Fruit fly (Drosophila melanogaster) whole organism, embryonic: Measurements from ENCODE around the gene CG33160.
A peak's percentile ranks its signal among the peaks of the same experiment; 100 is the strongest.

Experiments
- Bteb2 ChIP-seq: fragments of 200-800 bp; sonication (Bioruptor generic); optimal IDR thresholded peaks from 2 replicates; lab custom pipeline; 2016; ENCODE audit warnings: missing biosample characterization, missing genetic modification characterization
- CG10267 ChIP-seq: fragments of 200-800 bp; sonication (Bioruptor generic); optimal IDR thresholded peaks from 2 replicates; lab custom pipeline; 2018; ENCODE audit warnings: missing biosample characterization, mild to moderate bottlenecking, missing genetic modification characterization, moderate library complexity
- CG11093 ChIP-seq: fragments of 200-800 bp; sonication (Bioruptor generic); IDR thresholded peaks from 3 replicates; pipeline ENCODE4 v1.3.6; 2022; ENCODE audit warnings: missing biosample characterization, missing genetic modification characterization
- CG12391 ChIP-seq: fragments of 200-800 bp; sonication (Bioruptor generic); optimal IDR thresholded peaks from 3 replicates; lab custom pipeline; 2018; ENCODE audit warnings: missing biosample characterization, mild to moderate bottlenecking, missing genetic modification characterization, moderate library complexity
- CG13296 ChIP-seq: fragments of 200-800 bp; sonication (Bioruptor generic); optimal IDR thresholded peaks from 3 replicates; lab custom pipeline; 2018; ENCODE audit warnings: missing biosample characterization, mild to moderate bottlenecking, missing genetic modification characterization
- CG13775 ChIP-seq: fragments of 200-800 bp; sonication (Bioruptor generic); optimal IDR thresholded peaks from 3 replicates; lab custom pipeline; 2017; ENCODE audit warnings: missing biosample characterization, mild to moderate bottlenecking, missing genetic modification characterization
- CG15269 ChIP-seq: fragments of 200-800 bp; sonication (Bioruptor generic); optimal IDR thresholded peaks from 2 replicates; lab custom pipeline; 2018; ENCODE audit warnings: missing biosample characterization, mild to moderate bottlenecking, missing genetic modification characterization, moderate library complexity
- CG17385 ChIP-seq: fragments of 200-800 bp; sonication (Bioruptor generic); optimal IDR thresholded peaks from 3 replicates; lab custom pipeline; 2018; ENCODE audit warnings: missing biosample characterization, mild to moderate bottlenecking, missing genetic modification characterization
- CG17912 ChIP-seq: fragments of 200-800 bp; sonication (Bioruptor generic); optimal IDR thresholded peaks from 2 replicates; lab custom pipeline; 2018; ENCODE audit warnings: missing biosample characterization, mild to moderate bottlenecking, missing genetic modification characterization
- CG18262 ChIP-seq: fragments of 200-800 bp; optimal IDR thresholded peaks from 3 replicates; lab custom pipeline; 2019; ENCODE audit warnings: missing biosample characterization, mild to moderate bottlenecking, missing genetic modification characterization, moderate library complexity
- CG18764 ChIP-seq: fragments of 200-800 bp; sonication (Bioruptor generic); optimal IDR thresholded peaks from 3 replicates; lab custom pipeline; 2016; ENCODE audit warnings: missing biosample characterization, missing genetic modification characterization
- CG2712 ChIP-seq: fragments of 200-800 bp; optimal IDR thresholded peaks from 3 replicates; lab custom pipeline; 2019; ENCODE audit warnings: missing biosample characterization, mild to moderate bottlenecking, missing genetic modification characterization, moderate library complexity
- CG30431 ChIP-seq: fragments of 200-800 bp; sonication (Bioruptor generic); optimal IDR thresholded peaks from 2 replicates; lab custom pipeline; 2017; ENCODE audit warnings: missing biosample characterization, missing genetic modification characterization
- CG32767 ChIP-seq: fragments of 200-800 bp; sonication (Bioruptor generic); IDR thresholded peaks from 2 replicates; pipeline ENCODE4 v1.3.6; 2022; ENCODE audit warnings: missing biosample characterization, missing genetic modification characterization
- CG3407 ChIP-seq: fragments of 200-800 bp; sonication (Bioruptor generic); optimal IDR thresholded peaks from 2 replicates; lab custom pipeline; 2018; ENCODE audit warnings: missing biosample characterization, mild to moderate bottlenecking, missing genetic modification characterization
- CG34224 ChIP-seq: fragments of 200-800 bp; sonication (Bioruptor generic); IDR thresholded peaks from 3 replicates; pipeline ENCODE4 v1.3.6; 2022; ENCODE audit warnings: missing biosample characterization, missing genetic modification characterization; ENCODE audit not compliant: partially characterized antibody
- CG5245 ChIP-seq: fragments of 200-800 bp; sonication (Bioruptor generic); optimal IDR thresholded peaks from 3 replicates; lab custom pipeline; 2016; ENCODE audit warnings: missing biosample characterization, missing genetic modification characterization
- CG7987 ChIP-seq: fragments of 200-800 bp; sonication (Bioruptor generic); optimal IDR thresholded peaks from 2 replicates; lab custom pipeline; 2018; ENCODE audit warnings: missing biosample characterization, mild to moderate bottlenecking, missing genetic modification characterization, moderate library complexity
- CG8281 ChIP-seq: fragments of 200-800 bp; sonication (Bioruptor generic); optimal IDR thresholded peaks from 2 replicates; lab custom pipeline; 2018; ENCODE audit warnings: missing biosample characterization, mild to moderate bottlenecking, missing genetic modification characterization, moderate library complexity
- CG8290 ChIP-seq, 3 experiments: fragments of 200-800 bp; sonication (Bioruptor generic); optimal IDR thresholded peaks; 2 replicates each; lab custom pipeline; 2016 to 2019; ENCODE audit warnings: missing biosample characterization in 3 of 3, missing genetic modification characterization in 3 of 3, mild to moderate bottlenecking in 2 of 3, moderate library complexity in 1 of 3
- CHES-1-like ChIP-seq: fragments of 200-800 bp; sonication (Bioruptor generic); optimal IDR thresholded peaks from 2 replicates; lab custom pipeline; 2016; ENCODE audit warnings: missing biosample characterization, missing genetic modification characterization
- CrebB ChIP-seq: fragments of 200-800 bp; sonication (Bioruptor generic); optimal IDR thresholded peaks from 3 replicates; lab custom pipeline; 2018; ENCODE audit warnings: missing biosample characterization, mild to moderate bottlenecking, missing genetic modification characterization
- Dfd ChIP-seq, 2 experiments: fragments of >200 bp; optimal IDR thresholded peaks; 2 replicates each; lab custom pipeline; 2017; ENCODE audit warnings: missing biosample characterization in 2 of 2, missing genetic modification characterization in 2 of 2
- ERR ChIP-seq: fragments of 200-800 bp; sonication (Bioruptor generic); optimal IDR thresholded peaks from 2 replicates; lab custom pipeline; 2016; ENCODE audit warnings: missing biosample characterization, missing genetic modification characterization
- Ets97D ChIP-seq: fragments of 200-800 bp; sonication (Bioruptor generic); optimal IDR thresholded peaks from 3 replicates; lab custom pipeline; 2016; ENCODE audit warnings: missing biosample characterization, missing genetic modification characterization
- HHEX ChIP-seq: fragments of 200-800 bp; sonication (Bioruptor generic); optimal IDR thresholded peaks from 3 replicates; lab custom pipeline; 2017; ENCODE audit warnings: missing biosample characterization, mild to moderate bottlenecking, missing genetic modification characterization, missing genetic modification reagents
- Hr3 ChIP-seq: fragments of 200-800 bp; sonication (Bioruptor generic); optimal IDR thresholded peaks from 3 replicates; lab custom pipeline; 2016; ENCODE audit warnings: missing biosample characterization, missing genetic modification characterization
- Lpt ChIP-seq: fragments of >200 bp; optimal IDR thresholded peaks from 2 replicates; lab custom pipeline; 2018; ENCODE audit warnings: missing biosample characterization, missing genetic modification characterization
- NC2β ChIP-seq: fragments of 200-800 bp; sonication (Bioruptor generic); optimal IDR thresholded peaks from 2 replicates; lab custom pipeline; 2016; ENCODE audit warnings: missing biosample characterization, missing genetic modification characterization
- Side ChIP-seq: fragments of 200-800 bp; sonication (Bioruptor generic); optimal IDR thresholded peaks from 2 replicates; lab custom pipeline; 2016; ENCODE audit warnings: missing biosample characterization, missing genetic modification characterization
- Six4 ChIP-seq: fragments of 200-800 bp; sonication (Bioruptor generic); optimal IDR thresholded peaks from 2 replicates; lab custom pipeline; 2016; ENCODE audit warnings: missing biosample characterization, missing genetic modification characterization
- Sox102F ChIP-seq: fragments of 200-800 bp; sonication (Bioruptor generic); optimal IDR thresholded peaks from 2 replicates; lab custom pipeline; 2018; ENCODE audit warnings: missing biosample characterization, mild to moderate bottlenecking, missing genetic modification characterization, moderate library complexity
- Tbp ChIP-seq: fragments of >200 bp; optimal IDR thresholded peaks from 2 replicates; lab custom pipeline; 2018; ENCODE audit warnings: missing biosample characterization, missing genetic modification characterization
- chinmo ChIP-seq: fragments of 200-800 bp; sonication (Bioruptor generic); IDR thresholded peaks from 4 replicates; pipeline ENCODE4 v1.3.6; 2022; ENCODE audit warnings: missing biosample characterization, missing genetic modification characterization; ENCODE audit not compliant: partially characterized antibody
- crc ChIP-seq: fragments of 200-800 bp; sonication (Bioruptor generic); optimal IDR thresholded peaks from 2 replicates; lab custom pipeline; 2016; ENCODE audit warnings: missing biosample characterization, missing genetic modification characterization
- dmrt99B ChIP-seq: fragments of 200-800 bp; sonication (Bioruptor generic); optimal IDR thresholded peaks from 2 replicates; lab custom pipeline; 2018; ENCODE audit warnings: missing biosample characterization, mild to moderate bottlenecking, missing genetic modification characterization, moderate library complexity
- esg ChIP-seq: fragments of 200-800 bp; sonication (Bioruptor generic); conservative IDR thresholded peaks from 2 replicates; pipeline ENCODE4 v1.3.6; 2022; ENCODE audit warnings: missing biosample characterization, missing genetic modification characterization
- her ChIP-seq: fragments of 200-800 bp; sonication (Bioruptor generic); optimal IDR thresholded peaks from 2 replicates; lab custom pipeline; 2016; ENCODE audit warnings: missing biosample characterization, missing genetic modification characterization
- hkb ChIP-seq, 2 experiments: fragments of 200-800 bp in 1 of 2; fragments of >200 bp in 1 of 2; sonication (Bioruptor generic) in 1 of 2; IDR thresholded peaks in 1 of 2; optimal IDR thresholded peaks in 1 of 2; 2 replicates each; pipeline versions ENCODE4 v1.3.6 to Lab custom; 2017 to 2022; ENCODE audit warnings: missing biosample characterization in 1 of 2, missing genetic modification characterization in 1 of 2
- lbe ChIP-seq: fragments of 200-800 bp; sonication (Bioruptor generic); optimal IDR thresholded peaks from 2 replicates; lab custom pipeline; 2016; ENCODE audit warnings: missing biosample characterization, mild to moderate bottlenecking, missing genetic modification characterization
- lmd ChIP-seq: fragments of 200-800 bp; sonication (Bioruptor generic); IDR thresholded peaks from 2 replicates; pipeline ENCODE4 v1.3.6; 2022; ENCODE audit warnings: missing biosample characterization, missing genetic modification characterization
- nerfin-1 ChIP-seq: fragments of 200-800 bp; sonication (Bioruptor generic); optimal IDR thresholded peaks from 3 replicates; lab custom pipeline; 2019; ENCODE audit warnings: missing biosample characterization, mild to moderate bottlenecking, missing genetic modification characterization, moderate library complexity
- pan ChIP-seq, 4 experiments: fragments of >200 bp in 3 of 4; fragments of 200-800 bp in 1 of 4; sonication (Bioruptor generic) in 1 of 4; optimal IDR thresholded peaks in 3 of 4; IDR thresholded peaks in 1 of 4; 2 replicates each; pipeline versions ENCODE4 v1.3.6 to Lab custom; 2017 to 2022; ENCODE audit warnings: missing biosample characterization in 2 of 4, missing genetic modification characterization in 2 of 4, mixed read lengths in 1 of 4
- ranshi ChIP-seq: fragments of 200-800 bp; sonication (Bioruptor generic); IDR thresholded peaks from 2 replicates; pipeline ENCODE4 v1.3.6; 2022; ENCODE audit warnings: missing biosample characterization, missing genetic modification characterization
- rib ChIP-seq: fragments of 200-800 bp; sonication (Bioruptor generic); IDR thresholded peaks from 2 replicates; pipeline ENCODE4 v1.3.6; 2022; ENCODE audit warnings: missing biosample characterization, missing genetic modification characterization
- stc ChIP-seq: fragments of 200-800 bp; sonication (Bioruptor generic); IDR thresholded peaks from 2 replicates; pipeline ENCODE4 v1.3.6; 2022; ENCODE audit warnings: missing biosample characterization, missing genetic modification characterization
- tio ChIP-seq: fragments of 200-800 bp; sonication (Bioruptor generic); optimal IDR thresholded peaks from 2 replicates; lab custom pipeline; 2017; ENCODE audit warnings: missing biosample characterization, missing genetic modification characterization, inconsistent platforms
- z ChIP-seq: fragments of 200-800 bp; sonication (Bioruptor generic); IDR thresholded peaks from 3 replicates; pipeline ENCODE4 v1.3.6; 2022; ENCODE audit warnings: missing biosample characterization, missing genetic modification characterization

The CG33160 gene

dm6 chr3L:3224740-3225719, 18.9 kb upstream of the CG33160 start, which contains the start of gene Larp4B (continued):
- TF ChIP-seq Tbp (GFP tag; lab: Kevin White, UChicago), result no peak
- TF ChIP-seq Six4 (GFP tag; lab: Kevin White, UChicago), result no peak
- no peak for TF ChIP-seq her (GFP tag; lab: Kevin White, UChicago)
- TF ChIP-seq CrebB, result no peak
- no peak for TF ChIP-seq CG30431
- TF ChIP-seq HHEX (GFP tag; lab: Kevin White, UChicago), result no peak
- TF ChIP-seq Side, result no peak
- TF ChIP-seq CG18262 (tag; lab: Kevin White, UChicago), result no peak
- TF ChIP-seq CG10267 (tag; lab: Kevin White, UChicago), result peak; percentile 24
- TF ChIP-seq hkb (optimal IDR thresholded peaks at IDR 0.05; lab: Kevin White, UChicago), result peak; percentile 42
- no peak for TF ChIP-seq hkb (GFP tag; IDR thresholded peaks at IDR 0.05; lab: Robert Waterston, UW)
- no peak for TF ChIP-seq stc (GFP tag; lab: Robert Waterston, UW)
- peak; percentile 33 for TF ChIP-seq Bteb2 (GFP tag; lab: Kevin White, UChicago)
- no peak for TF ChIP-seq crc (GFP tag; lab: Kevin White, UChicago)
- TF ChIP-seq Dfd (GFP tag; optimal IDR thresholded peaks at IDR 0.05; lab: Kevin White, UChicago), result no peak
- TF ChIP-seq CG13775, result peak; percentile 37
- TF ChIP-seq tio (GFP tag; lab: Kevin White, UChicago), result no peak
- TF ChIP-seq ERR (GFP tag; lab: Kevin White, UChicago), result no peak
- no peak for TF ChIP-seq Sox102F (GFP tag; lab: Kevin White, UChicago)
- peak; percentile 23 for TF ChIP-seq CG7987 (GFP tag; lab: Kevin White, UChicago)
- peak; percentile 73 for TF ChIP-seq Ets97D (GFP tag; lab: Kevin White, UChicago)
- no peak for TF ChIP-seq rib
- TF ChIP-seq CG11093 (GFP tag; lab: Robert Waterston, UW), result no peak
- no peak for TF ChIP-seq lmd (GFP tag; lab: Robert Waterston, UW)
- TF ChIP-seq CG15269 (tag; lab: Kevin White, UChicago), result no peak
- TF ChIP-seq CG5245 (GFP tag; lab: Kevin White, UChicago), result no peak
- TF ChIP-seq NC2β (GFP tag; lab: Kevin White, UChicago), result peak; percentile 25
- peak; percentile 25 for TF ChIP-seq CHES-1-like (GFP tag; lab: Kevin White, UChicago)
- TF ChIP-seq CG12391 (tag; lab: Kevin White, UChicago), result peak; percentile 1
- no peak for TF ChIP-seq CG13296 (GFP tag; lab: Kevin White, UChicago)
- TF ChIP-seq chinmo (GFP tag; lab: Robert Waterston, UW), result no peak
- TF ChIP-seq pan (optimal IDR thresholded peaks at IDR 0.05; lab: Kevin White, UChicago), result no peak
- no peak for TF ChIP-seq pan (GFP tag; optimal IDR thresholded peaks at IDR 0.05 in 1 of 2, IDR thresholded peaks at IDR 0.05 in 1 of 2)
- TF ChIP-seq z, result no peak
- peak; percentile 4 for TF ChIP-seq CG8290 (GFP tag; optimal IDR thresholded peaks at IDR 0.05; lab: Kevin White, UChicago)
- no peak for TF ChIP-seq CG8290 (tag; optimal IDR thresholded peaks at IDR 0.05; lab: Kevin White, UChicago)
- TF ChIP-seq CG32767, result no peak
- peak; percentile 19 for TF ChIP-seq CG2712
- no peak for TF ChIP-seq esg
- TF ChIP-seq CG17385, result no peak
- TF ChIP-seq dmrt99B (tag; lab: Kevin White, UChicago), result no peak
- no peak for TF ChIP-seq ranshi (GFP tag; lab: Robert Waterston, UW)
- TF ChIP-seq CG18764 (GFP tag; lab: Kevin White, UChicago), result no peak
- peak; percentile 55 for TF ChIP-seq CG34224
- no peak for TF ChIP-seq Lpt (GFP tag; lab: Kevin White, UChicago)
- peak; percentile 17 for TF ChIP-seq nerfin-1 (tag; lab: Kevin White, UChicago)
- TF ChIP-seq CG8281 (tag; lab: Kevin White, UChicago), result no peak
- peak; percentile 40 for TF ChIP-seq lbe (GFP tag; lab: Kevin White, UChicago)
- no peak for TF ChIP-seq CG3407
- no peak for TF ChIP-seq CG17912 (GFP tag; lab: Kevin White, UChicago)
- no peak for TF ChIP-seq Hr3
